Worm (Caenorhabditis elegans): ENCODE measurements around the gene srv-16.

srv-16 gene

DNA sequence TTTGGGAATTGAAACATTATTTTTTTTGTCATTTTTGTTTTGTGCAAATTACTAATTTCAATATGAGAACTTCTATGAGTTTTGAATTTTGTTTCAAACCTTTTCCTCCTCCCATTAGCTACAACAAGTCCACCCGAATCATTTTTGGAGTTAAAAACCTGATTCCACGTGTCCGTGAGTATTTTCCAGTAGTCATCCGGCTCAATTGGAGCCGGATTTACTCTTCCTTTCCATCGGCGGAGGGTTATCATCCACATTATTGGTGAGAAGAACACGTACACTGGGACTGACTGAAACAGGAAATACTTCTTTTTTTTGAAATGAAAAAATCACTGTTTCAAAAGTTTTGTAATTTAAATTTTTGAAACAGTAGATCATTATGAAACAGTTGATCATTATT lies 10.7 kb downstream of the srv-16 start:
- peak; percentile 96 for TF ChIP-seq aha-1 (tag)
- no peak for TF ChIP-seq mxl-3 (GFP tag; optimal IDR thresholded peaks at IDR 0.05)

DNA sequence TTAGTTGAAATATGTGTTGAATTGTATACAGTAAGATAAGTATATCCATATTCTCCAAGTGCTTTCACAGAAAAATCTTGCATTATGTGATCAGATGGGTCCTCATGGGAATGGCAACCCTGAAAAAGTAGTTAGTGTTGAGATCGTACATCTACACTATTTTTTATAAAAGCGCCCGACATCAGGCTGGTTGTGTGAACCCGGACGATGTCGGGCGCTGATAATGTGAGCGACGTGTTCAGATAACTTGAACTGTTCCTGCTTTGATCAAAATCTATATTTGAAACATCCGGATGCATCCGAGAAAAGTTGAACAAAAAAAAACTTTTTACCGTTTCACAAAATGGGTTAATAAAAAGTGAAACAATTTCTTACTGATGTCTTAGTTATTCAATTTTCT lies 18.7 kb downstream of the srv-16 start:
- TF ChIP-seq snpc-4 (tag; optimal IDR thresholded peaks at IDR 0.05) (no peak), nhr-42 (GFP tag; IDR thresholded peaks at IDR 0.05) (no peak), unc-130 (GFP tag; optimal IDR thresholded peaks at IDR 0.05) (no peak), ceh-32 (tag; optimal IDR thresholded peaks at IDR 0.05; ENCODE audit: poor library complexity) (no peak), arid-1 (GFP tag; conservative IDR thresholded peaks at IDR 0.05) (no peak), fos-1 (tag; optimal IDR thresholded peaks at IDR 0.05) (no peak), vab-7 (GFP tag; IDR thresholded peaks at IDR 0.05) (no peak), Y105C5A.15 (GFP tag; IDR thresholded peaks at IDR 0.05) (no peak), nhr-48 (tag; optimal IDR thresholded peaks at IDR 0.05) (no peak)

DNA sequence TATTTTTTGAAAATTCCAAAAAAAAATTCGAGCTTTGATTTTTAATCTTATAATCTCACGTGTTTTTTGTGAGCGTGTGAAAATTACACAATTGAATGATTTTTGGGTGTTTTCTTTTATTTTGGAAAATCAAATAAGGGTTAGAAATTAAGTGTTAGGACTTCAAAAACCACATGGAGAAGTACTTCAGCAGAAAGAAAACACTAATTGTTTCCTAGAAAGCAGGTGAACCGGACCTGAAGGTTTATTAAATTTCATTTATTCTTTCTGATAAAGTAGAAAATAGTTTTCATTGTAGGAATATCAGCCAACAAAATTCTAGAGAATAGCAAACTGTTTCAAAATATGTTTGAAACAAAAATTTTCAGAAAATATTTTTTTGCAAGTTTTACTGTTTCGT lies 25.5 kb downstream of the srv-16 start:
- TF ChIP-seq ama-1 (optimal IDR thresholded peaks at IDR 0.05), result no peak
- no peak for TF ChIP-seq unc-62 (GFP tag; optimal IDR thresholded peaks at IDR 0.05 in 1 of 2)
- TF ChIP-seq unc-62 (tag; optimal IDR thresholded peaks at IDR 0.05), result no peak
- no peak for TF ChIP-seq php-3 (GFP tag; IDR thresholded peaks at IDR 0.05)

DNA sequence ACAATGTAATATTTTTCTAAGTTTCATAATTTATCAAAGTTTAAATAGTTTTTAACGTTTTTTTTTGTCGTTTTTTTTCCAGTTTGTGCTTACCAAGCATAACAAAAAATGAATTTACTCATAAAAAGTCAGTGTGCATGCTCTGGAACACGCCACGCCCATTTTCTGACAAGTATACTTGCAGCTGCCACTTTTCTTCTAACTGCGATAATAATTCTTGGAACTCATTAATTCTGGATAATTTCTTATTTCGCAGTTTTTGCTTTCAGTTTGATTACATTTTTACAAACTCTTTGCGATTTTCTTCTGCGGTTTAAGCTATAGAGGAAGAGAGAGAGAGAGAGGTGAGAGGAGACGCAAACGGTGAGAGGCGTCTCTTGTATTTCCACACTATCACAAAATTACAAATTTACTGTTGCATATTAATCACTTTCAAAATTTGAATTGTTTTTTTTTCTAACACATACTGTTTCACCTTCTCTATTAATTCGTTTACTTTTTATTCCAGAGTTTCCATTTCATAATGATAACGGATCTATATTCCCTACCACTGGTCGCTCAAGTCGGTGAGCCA lies 27.6 kb downstream of the srv-16 start, which contains the start of gene srv-15:
srv-15 (plus strand) TSS at position 524 of the 574 bp plus-strand sequence.
- TF ChIP-seq aha-1 (tag) (peak; percentile 61), nhr-11 (tag; optimal IDR thresholded peaks at IDR 0.05) (peak; percentile 8), snpc-1.2 (GFP tag; IDR thresholded peaks at IDR 0.05) (no peak)

DNA sequence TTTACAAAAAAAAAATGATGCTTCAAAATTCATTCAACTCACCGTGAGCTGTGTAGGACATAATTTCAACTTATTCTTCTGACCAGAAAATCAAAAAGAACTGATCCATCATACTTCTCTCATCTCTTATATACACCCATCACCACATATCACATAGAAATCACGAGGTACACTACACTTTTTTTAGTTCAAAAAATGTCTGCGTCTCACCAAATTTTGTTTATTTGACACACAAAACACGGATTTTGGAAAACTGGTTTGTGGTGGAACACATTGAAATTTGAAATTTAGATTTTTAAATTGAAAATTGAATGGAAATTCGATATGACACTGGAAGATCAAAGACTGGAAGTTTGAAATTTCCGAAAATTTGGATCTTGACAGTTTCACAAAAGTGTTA lies 32.6 kb downstream of the srv-16 start, which contains the start of gene Y105C5B.5:
Y105C5B.5 (minus strand) TSS at position 103 of the 400 bp plus-strand sequence.
- TF ChIP-seq fkh-10 (GFP tag; optimal IDR thresholded peaks at IDR 0.05), result no peak
- 0 out of 2 replicates have a peak, but pooled peaks have one; percentile 35 for TF ChIP-seq mdt-29 (GFP tag; IDR thresholded peaks at IDR 0.05)
- TF ChIP-seq nhr-77 (tag; optimal IDR thresholded peaks at IDR 0.05), result peak; percentile 52
- no peak for TF ChIP-seq nhr-6 (tag; optimal IDR thresholded peaks at IDR 0.05)
- TF ChIP-seq aha-1 (tag), result peak; percentile 28
- no peak for TF ChIP-seq ZK546.5 (tag; optimal IDR thresholded peaks at IDR 0.05)
- TF ChIP-seq tra-1 (GFP tag; IDR thresholded peaks at IDR 0.05), result no peak
- TF ChIP-seq nhr-76 (tag; optimal IDR thresholded peaks at IDR 0.05), result peak; percentile 19
- TF ChIP-seq nhr-11 (tag; optimal IDR thresholded peaks at IDR 0.05), result peak; percentile 18
- no peak for TF ChIP-seq Y75B8A.6 (GFP tag; IDR thresholded peaks at IDR 0.05)
- TF ChIP-seq pha-4 (GFP tag; IDR thresholded peaks at IDR 0.05), result no peak
- TF ChIP-seq pha-4 (tag; optimal IDR thresholded peaks at IDR 0.05), result no peak
- no peak for TF ChIP-seq egl-43 (GFP tag; IDR thresholded peaks at IDR 0.05)
- TF ChIP-seq nhr-102 (tag; optimal IDR thresholded peaks at IDR 0.05), result no peak
- TF ChIP-seq hlh-30 (tag; optimal IDR thresholded peaks at IDR 0.05; ENCODE audit: insufficient read depth), result peak; percentile 65
- peak; percentile 100 for TF ChIP-seq nhr-28 (tag; optimal IDR thresholded peaks at IDR 0.05)

DNA sequence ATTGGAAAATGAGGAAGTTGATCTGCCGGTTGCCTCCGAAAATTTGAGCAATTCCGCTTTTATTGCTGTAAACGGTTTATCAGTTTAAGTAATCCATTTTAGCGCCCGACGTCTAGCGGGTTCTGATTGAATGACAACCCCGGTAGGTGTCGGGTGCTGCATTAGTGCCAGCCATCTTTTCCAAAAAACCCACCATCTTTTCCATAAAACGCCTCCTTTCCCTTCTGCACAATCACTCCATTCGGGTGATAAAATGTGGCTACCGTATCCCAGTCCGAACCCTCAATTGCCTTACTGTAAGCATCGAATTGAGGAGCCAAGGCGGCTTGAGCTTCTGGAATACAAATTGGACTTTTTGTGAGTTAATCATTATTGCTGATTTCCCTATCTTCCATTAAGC lies 33.6 kb downstream of the srv-16 start:
- TF ChIP-seq Y75B8A.6 (GFP tag; IDR thresholded peaks at IDR 0.05), result peak; percentile 47; the same call in 1 of the 2 replicates
- TF ChIP-seq sdz-12 (GFP tag; optimal IDR thresholded peaks at IDR 0.05), result peak; percentile 56
- TF ChIP-seq F37D6.2 (tag; optimal IDR thresholded peaks at IDR 0.05), result no peak
- TF ChIP-seq lin-1 (GFP tag; IDR thresholded peaks at IDR 0.05), result no peak
- 0 out of 2 replicates have a peak, but pooled peaks have one; percentile 15 for TF ChIP-seq snpc-1.2 (GFP tag; IDR thresholded peaks at IDR 0.05)
- TF ChIP-seq arid-1 (GFP tag; conservative IDR thresholded peaks at IDR 0.05), result no peak
- no peak for TF ChIP-seq ZK546.5 (tag; optimal IDR thresholded peaks at IDR 0.05)
- TF ChIP-seq mdt-29 (GFP tag; IDR thresholded peaks at IDR 0.05), result peak; percentile 36; the same call in 1 of the 2 replicates
- TF ChIP-seq daf-8 (GFP tag; IDR thresholded peaks at IDR 0.05), result 0 out of 2 replicates have a peak, but pooled peaks have one; percentile 31
- no peak for TF ChIP-seq zfp-3 (GFP tag; conservative IDR thresholded peaks at IDR 0.05)

Data from whole organism, L4 larva.